Worm (Caenorhabditis elegans) whole organism, L1 larva: ENCODE measurements around the gene cest-2.2.

Source experiments
- C04F5.9 ChIP-seq: sonication (generic microtip); optimal IDR thresholded peaks from 2 replicates; lab custom pipeline; 2016; ENCODE audit warnings: missing genetic modification characterization, missing compliant biosample characterization
- C16A3.4 ChIP-seq: fragments of 150-350 bp; optimal IDR thresholded peaks from 2 replicates; lab custom pipeline; 2014; ENCODE audit warnings: missing biosample characterization, missing genetic modification characterization
- C34B4.2 ChIP-seq: sonication (generic microtip); optimal IDR thresholded peaks from 2 replicates; lab custom pipeline; 2017; ENCODE audit warnings: mild to moderate bottlenecking, missing genetic modification characterization, missing compliant biosample characterization
- Y116A8C.19 ChIP-seq: sonication (generic microtip); optimal IDR thresholded peaks from 2 replicates; lab custom pipeline; 2016; ENCODE audit warnings: missing compliant biosample characterization, missing genetic modification characterization, borderline replicate concordance
- ama-1 ChIP-seq: fragments of 150-350 bp; optimal IDR thresholded peaks from 2 replicates; lab custom pipeline; 2014
- blmp-1 ChIP-seq: fragments of 150-350 bp; optimal IDR thresholded peaks from 2 replicates; lab custom pipeline; 2014; ENCODE audit warnings: missing biosample characterization, missing genetic modification characterization
- ceh-63 ChIP-seq: fragments of 200-800 bp; sonication (Bioruptor generic); optimal IDR thresholded peaks from 2 replicates; lab custom pipeline; 2018; ENCODE audit warnings: mild to moderate bottlenecking, missing genetic modification characterization, missing compliant biosample characterization
- ceh-8 ChIP-seq: fragments of 200-800 bp; sonication (Bioruptor generic); optimal IDR thresholded peaks from 2 replicates; lab custom pipeline; 2018; ENCODE audit warnings: mild to moderate bottlenecking, missing genetic modification characterization, moderate library complexity, missing compliant biosample characterization
- ceh-88 ChIP-seq: fragments of 200-800 bp; sonication (Bioruptor generic); IDR thresholded peaks from 2 replicates; pipeline ENCODE4 v1.3.6; 2022; ENCODE audit warnings: missing genetic modification characterization, missing compliant biosample characterization
- dpl-1 ChIP-seq, 3 experiments: fragments of 150-350 bp in 2 of 3; sonication (generic microtip) in 1 of 3; optimal IDR thresholded peaks; 2 replicates each; lab custom pipeline; 2014 to 2017; ENCODE audit warnings: missing biosample characterization in 3 of 3, missing genetic modification characterization in 3 of 3, missing genetic modification reagents in 3 of 3
- efl-1 ChIP-seq, 4 experiments: fragments of 150-350 bp; optimal IDR thresholded peaks in 3 of 4; peaks in 1 of 4; 1 replicate in 1 of 4; 2 replicates in 3 of 4; lab custom pipeline; 2014; ENCODE audit warnings: missing biosample characterization in 2 of 4, missing genetic modification characterization in 2 of 4, missing genetic modification reagents in 2 of 4
- egl-13 ChIP-seq: sonication (generic microtip); optimal IDR thresholded peaks from 2 replicates; lab custom pipeline; 2016; ENCODE audit warnings: missing genotype, missing genetic modification reagents, missing genetic modification characterization, missing compliant biosample characterization
- elt-2 ChIP-seq: sonication (generic microtip); optimal IDR thresholded peaks from 2 replicates; lab custom pipeline; 2016; ENCODE audit warnings: missing genetic modification characterization, mild to moderate bottlenecking, inconsistent platforms, missing compliant biosample characterization, missing genetic modification reagents
- elt-3 ChIP-seq, 6 experiments: fragments of 150-350 bp in 1 of 6; sonication (generic microtip); optimal IDR thresholded peaks; 2 replicates each; lab custom pipeline; 2017 to 2018; ENCODE audit warnings: missing biosample characterization in 6 of 6, missing genetic modification characterization in 6 of 6, inconsistent platforms in 1 of 6
- fkh-10 ChIP-seq: sonication (generic microtip); optimal IDR thresholded peaks from 2 replicates; lab custom pipeline; 2017; ENCODE audit warnings: missing biosample characterization, missing genetic modification reagents, missing genetic modification characterization
- hlh-17 ChIP-seq: fragments of 200-800 bp; sonication (Bioruptor generic); optimal IDR thresholded peaks from 2 replicates; lab custom pipeline; 2018; ENCODE audit warnings: missing genetic modification characterization, mild to moderate bottlenecking, missing compliant biosample characterization, moderate library complexity, borderline replicate concordance
- hlh-4 ChIP-seq: sonication (generic microtip); optimal IDR thresholded peaks from 2 replicates; lab custom pipeline; 2016; ENCODE audit warnings: mild to moderate bottlenecking, missing genetic modification characterization, missing compliant biosample characterization
- jun-1 ChIP-seq: fragments of 150-350 bp; optimal IDR thresholded peaks from 2 replicates; lab custom pipeline; 2014; ENCODE audit warnings: missing biosample characterization, missing genetic modification reagents, missing genetic modification characterization
- lin-14 ChIP-seq: fragments of 200-800 bp; sonication (Bioruptor generic); optimal IDR thresholded peaks from 2 replicates; lab custom pipeline; 2018; ENCODE audit warnings: mild to moderate bottlenecking, missing genetic modification characterization, moderate library complexity, missing compliant biosample characterization
- lin-35 ChIP-seq, 2 experiments: fragments of 150-350 bp; optimal IDR thresholded peaks; 2 replicates each; lab custom pipeline; 2014; ENCODE audit warnings: missing biosample characterization in 2 of 2, missing genetic modification characterization in 2 of 2, missing genetic modification reagents in 2 of 2
- lin-39 ChIP-seq: fragments of 150-350 bp; optimal IDR thresholded peaks from 2 replicates; lab custom pipeline; 2014; ENCODE audit warnings: missing biosample characterization, missing genetic modification reagents, missing genetic modification characterization
- lir-3 ChIP-seq: sonication (generic microtip); optimal IDR thresholded peaks from 2 replicates; lab custom pipeline; 2016; ENCODE audit warnings: mild to moderate bottlenecking, missing genetic modification characterization, moderate library complexity, missing compliant biosample characterization; ENCODE audit not compliant: poor library complexity
- lsy-2 ChIP-seq, 2 experiments: fragments of 150-350 bp; optimal IDR thresholded peaks; 2 replicates each; lab custom pipeline; 2014; ENCODE audit warnings: missing biosample characterization in 2 of 2, missing genetic modification characterization in 2 of 2
- mab-9 ChIP-seq: fragments of 200-800 bp; sonication (Bioruptor generic); IDR thresholded peaks from 2 replicates; pipeline ENCODE4 v1.3.6; 2022; ENCODE audit warnings: missing genetic modification reagents, missing genetic modification characterization, missing compliant biosample characterization
- mdl-1 ChIP-seq, 2 experiments: fragments of 150-350 bp; optimal IDR thresholded peaks; 2 replicates each; lab custom pipeline; 2014 to 2017; ENCODE audit warnings: missing biosample characterization in 2 of 2, missing genetic modification characterization in 2 of 2, inconsistent platforms in 1 of 2
- mef-2 ChIP-seq: fragments of 150-350 bp; optimal IDR thresholded peaks from 2 replicates; lab custom pipeline; 2014; ENCODE audit warnings: missing biosample characterization, missing genetic modification characterization
- nhr-19 ChIP-seq: fragments of 200-800 bp; sonication (Bioruptor generic); conservative IDR thresholded peaks from 2 replicates; pipeline ENCODE4 v1.3.6; 2022; ENCODE audit warnings: missing genetic modification characterization, missing compliant biosample characterization
- nhr-28 ChIP-seq: fragments of 150-350 bp; optimal IDR thresholded peaks from 2 replicates; lab custom pipeline; 2014; ENCODE audit warnings: missing biosample characterization, missing genetic modification characterization
- nhr-47 ChIP-seq: sonication (generic microtip); optimal IDR thresholded peaks from 2 replicates; lab custom pipeline; 2016; ENCODE audit warnings: mild to moderate bottlenecking, missing genetic modification characterization, moderate library complexity, missing compliant biosample characterization
- nhr-77 ChIP-seq: fragments of 150-350 bp; optimal IDR thresholded peaks from 2 replicates; lab custom pipeline; 2014; ENCODE audit warnings: missing biosample characterization, missing genetic modification characterization
- nhr-84 ChIP-seq: sonication (generic microtip); optimal IDR thresholded peaks from 2 replicates; lab custom pipeline; 2017; ENCODE audit warnings: missing biosample characterization, missing genetic modification characterization
- pax-3 ChIP-seq: fragments of 200-800 bp; sonication (Bioruptor generic); optimal IDR thresholded peaks from 2 replicates; lab custom pipeline; 2018; ENCODE audit warnings: mild to moderate bottlenecking, missing genetic modification characterization, moderate library complexity, missing compliant biosample characterization
- skn-1 ChIP-seq: fragments of 150-350 bp; optimal IDR thresholded peaks from 2 replicates; lab custom pipeline; 2014; ENCODE audit warnings: missing biosample characterization, missing genetic modification characterization
- snu-23 ChIP-seq: sonication (generic microtip); optimal IDR thresholded peaks from 2 replicates; lab custom pipeline; 2016; ENCODE audit warnings: missing genetic modification characterization, missing compliant biosample characterization
- sptf-1 ChIP-seq: fragments of 150-350 bp; optimal IDR thresholded peaks from 2 replicates; lab custom pipeline; 2014; ENCODE audit warnings: missing biosample characterization, missing genetic modification characterization
- sup-37 ChIP-seq: fragments of 200-800 bp; sonication (Bioruptor generic); optimal IDR thresholded peaks from 2 replicates; lab custom pipeline; 2018; ENCODE audit warnings: mild to moderate bottlenecking, missing genetic modification characterization, missing compliant biosample characterization
- swsn-7 ChIP-seq: sonication (generic microtip); optimal IDR thresholded peaks from 2 replicates; lab custom pipeline; 2016; ENCODE audit warnings: missing genetic modification characterization, missing compliant biosample characterization
- unc-130 ChIP-seq: fragments of 150-350 bp; optimal IDR thresholded peaks from 2 replicates; lab custom pipeline; 2017; ENCODE audit warnings: missing biosample characterization, missing genetic modification characterization, inconsistent platforms
- unc-30 ChIP-seq: sonication (generic microtip); optimal IDR thresholded peaks from 2 replicates; lab custom pipeline; 2017; ENCODE audit warnings: missing biosample characterization, missing genetic modification characterization
- zip-4 ChIP-seq: fragments of 200-800 bp; sonication (Bioruptor generic); optimal IDR thresholded peaks from 2 replicates; lab custom pipeline; 2018; ENCODE audit warnings: mild to moderate bottlenecking, missing genetic modification characterization, moderate library complexity, missing compliant biosample characterization
- ztf-4 ChIP-seq: fragments of 150-350 bp; optimal IDR thresholded peaks from 2 replicates; lab custom pipeline; 2014; ENCODE audit warnings: missing biosample characterization, missing genetic modification characterization

cest-2.2 gene

ce11 chrV:14185438-14185837, 10.3 kb upstream of the cest-2.2 start, which contains the start of the genes trm-1 and ints-2 (continued):
- TF ChIP-seq ama-1 (no peak), C16A3.4 (peak; percentile 52), efl-1 (optimal IDR thresholded peaks at IDR 0.05; lab: Kevin White, UChicago) (peak; percentile 78 to 79), efl-1 (GFP tag; optimal IDR thresholded peaks at IDR 0.05 in 1 of 2; lab: Kevin White, UChicago) (peak; percentile 73 to 97), unc-30 (tag; lab: Kevin White, UChicago) (no peak), skn-1 (tag; lab: Kevin White, UChicago) (no peak), ceh-88 (no peak), lir-3 (tag; lab: Kevin White, UChicago) (peak; percentile 40), dpl-1 (GFP tag; optimal IDR thresholded peaks at IDR 0.05; lab: Kevin White, UChicago) (peak; percentile 37 to 76 (median 74)), unc-130 (tag; lab: Kevin White, UChicago) (peak; percentile 9), egl-13 (tag; lab: Kevin White, UChicago) (no peak), blmp-1 (tag; lab: Kevin White, UChicago) (peak; percentile 61), lin-14 (GFP tag; lab: Kevin White, UChicago) (peak; percentile 83), ztf-4 (tag; lab: Kevin White, UChicago) (no peak), jun-1 (no peak), hlh-17 (GFP tag; lab: Kevin White, UChicago) (no peak), mdl-1 (tag; optimal IDR thresholded peaks at IDR 0.05; lab: Kevin White, UChicago) (peak in 1 of 2 experiments; percentile 28), nhr-28 (tag; lab: Kevin White, UChicago) (no peak), sptf-1 (tag; lab: Kevin White, UChicago) (no peak), nhr-19 (GFP tag; lab: Robert Waterston, UW) (peak; percentile 52), ceh-63 (no peak), lsy-2 (tag; optimal IDR thresholded peaks at IDR 0.05; lab: Kevin White, UChicago) (peak; percentile 67 to 84), sup-37 (GFP tag; lab: Kevin White, UChicago) (no peak), nhr-77 (tag; lab: Kevin White, UChicago) (peak; percentile 33), Y116A8C.19 (tag; lab: Kevin White, UChicago) (no peak), nhr-47 (peak; percentile 81), nhr-84 (tag; lab: Kevin White, UChicago) (no peak), hlh-4 (no peak), zip-4 (GFP tag; lab: Kevin White, UChicago) (peak; percentile 44), elt-2 (tag; lab: Kevin White, UChicago) (no peak), mab-9 (GFP tag; lab: Robert Waterston, UW) (no peak), C34B4.2 (no peak), snu-23 (GFP tag; lab: Kevin White, UChicago) (peak; percentile 73), lin-35 (GFP tag; optimal IDR thresholded peaks at IDR 0.05; lab: Kevin White, UChicago) (peak; percentile 70 to 82), mef-2 (no peak), ceh-8 (GFP tag; lab: Kevin White, UChicago) (peak; percentile 72), fkh-10 (GFP tag; lab: Kevin White, UChicago) (no peak), lin-39 (tag; lab: Kevin White, UChicago) (peak; percentile 33), pax-3 (tag; lab: Kevin White, UChicago) (no peak), swsn-7 (tag; lab: Kevin White, UChicago) (peak; percentile 71), C04F5.9 (peak; percentile 12), elt-3 (tag; optimal IDR thresholded peaks at IDR 0.05; lab: Kevin White, UChicago) (peak in 1 of 6 experiments; percentile 5)

DNA sequence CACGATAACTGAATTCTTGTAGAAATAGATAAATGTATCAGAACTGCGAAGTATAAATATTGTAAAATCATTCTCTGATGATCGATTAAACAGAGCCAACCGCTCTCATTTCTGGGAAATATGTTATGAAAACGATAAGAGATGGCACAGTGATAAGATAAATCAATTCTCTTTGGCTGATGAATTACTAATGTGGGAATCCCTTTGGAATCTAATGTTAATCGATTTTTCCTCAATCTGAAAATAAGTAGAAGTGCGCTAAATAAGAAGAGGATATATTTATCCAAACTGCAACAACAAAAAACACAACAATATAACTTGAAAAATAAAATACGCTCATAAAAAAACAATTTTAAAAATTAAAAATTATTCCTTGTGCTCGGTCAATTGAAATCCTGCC, 7.7 kb upstream of the cest-2.2 start, which contains the start of gene cest-2.3:
Gene cest-2.3, minus strand, starts transcription at position 101 of the 400 bp plus-strand sequence.
- TF ChIP-seq ama-1 (no peak), efl-1 (optimal IDR thresholded peaks at IDR 0.05; lab: Kevin White, UChicago) (no peak), efl-1 (GFP tag; optimal IDR thresholded peaks at IDR 0.05 in 1 of 2; lab: Kevin White, UChicago) (peak in 1 of 2 experiments; percentile 85)
